Worm (Caenorhabditis elegans) whole organism, L2 larva: ENCODE measurements around the gene R09H10.2.

Source experiments
- C34F6.9 ChIP-seq: fragments of 150-350 bp; optimal IDR thresholded peaks from 2 replicates; lab custom pipeline; 2014; ENCODE audit warnings: missing biosample characterization, missing genetic modification characterization
- F13H6.1 ChIP-seq: sonication (generic microtip); optimal IDR thresholded peaks from 2 replicates; lab custom pipeline; 2016; ENCODE audit warnings: missing genetic modification characterization, missing compliant biosample characterization
- R02D3.7 ChIP-seq: fragments of 150-350 bp; optimal IDR thresholded peaks from 2 replicates; lab custom pipeline; 2014; ENCODE audit warnings: missing biosample characterization, missing genetic modification characterization
- Y55F3AM.14 ChIP-seq: fragments of 200-800 bp; sonication (Bioruptor generic); optimal IDR thresholded peaks from 2 replicates; lab custom pipeline; 2018; ENCODE audit warnings: mild to moderate bottlenecking, missing genetic modification characterization, missing compliant biosample characterization
- ZK546.5 ChIP-seq: sonication (generic microtip); optimal IDR thresholded peaks from 2 replicates; lab custom pipeline; 2017; ENCODE audit warnings: missing biosample characterization, missing genetic modification characterization
- alr-1 ChIP-seq: fragments of 150-350 bp; optimal IDR thresholded peaks from 2 replicates; lab custom pipeline; 2014; ENCODE audit warnings: missing biosample characterization, missing genetic modification characterization
- ceh-16 ChIP-seq: fragments of 150-350 bp; optimal IDR thresholded peaks from 2 replicates; lab custom pipeline; 2014; ENCODE audit warnings: missing biosample characterization, missing genetic modification characterization
- ceh-82 ChIP-seq: fragments of 150-350 bp; optimal IDR thresholded peaks from 2 replicates; lab custom pipeline; 2014; ENCODE audit warnings: missing biosample characterization, missing genetic modification characterization
- crh-2 ChIP-seq: sonication (generic microtip); optimal IDR thresholded peaks from 2 replicates; lab custom pipeline; 2017; ENCODE audit warnings: missing biosample characterization, missing genetic modification characterization
- egl-27 ChIP-seq: sonication (generic microtip); optimal IDR thresholded peaks from 3 replicates; lab custom pipeline; 2017; ENCODE audit warnings: missing biosample characterization, missing genetic modification reagents, missing genetic modification characterization
- elt-1 ChIP-seq: fragments of 150-350 bp; optimal IDR thresholded peaks from 2 replicates; lab custom pipeline; 2014; ENCODE audit warnings: missing biosample characterization, missing genetic modification characterization
- gmeb-1 ChIP-seq: fragments of 150-350 bp; optimal IDR thresholded peaks from 2 replicates; lab custom pipeline; 2014; ENCODE audit warnings: missing biosample characterization, missing genetic modification characterization
- lin-13 ChIP-seq: fragments of 150-350 bp; optimal IDR thresholded peaks from 2 replicates; lab custom pipeline; 2014; ENCODE audit warnings: missing biosample characterization, missing genetic modification reagents, missing genetic modification characterization
- lin-39 ChIP-seq: fragments of 150-350 bp; optimal IDR thresholded peaks from 2 replicates; lab custom pipeline; 2014; ENCODE audit warnings: missing biosample characterization, missing genetic modification reagents, missing genetic modification characterization
- lsy-2 ChIP-seq, 2 experiments: fragments of 150-350 bp in 1 of 2; sonication (generic microtip) in 1 of 2; optimal IDR thresholded peaks; 2 replicates each; lab custom pipeline; 2014 to 2017; ENCODE audit warnings: missing biosample characterization in 2 of 2, missing genetic modification characterization in 2 of 2
- mab-5 ChIP-seq: fragments of 150-350 bp; optimal IDR thresholded peaks from 2 replicates; lab custom pipeline; 2014; ENCODE audit warnings: missing biosample characterization, missing genetic modification characterization
- mbf-1 ChIP-seq: sonication (generic microtip); optimal IDR thresholded peaks from 2 replicates; lab custom pipeline; 2017; ENCODE audit warnings: missing biosample characterization, missing genetic modification characterization
- nhr-10 ChIP-seq: sonication (generic microtip); optimal IDR thresholded peaks from 2 replicates; lab custom pipeline; 2017; ENCODE audit warnings: missing biosample characterization, missing genetic modification characterization
- nhr-21 ChIP-seq: fragments of 150-350 bp; optimal IDR thresholded peaks from 2 replicates; lab custom pipeline; 2014; ENCODE audit warnings: missing biosample characterization, missing genetic modification characterization
- nhr-23 ChIP-seq: fragments of 150-350 bp; optimal IDR thresholded peaks from 2 replicates; lab custom pipeline; 2014; ENCODE audit warnings: missing biosample characterization, missing genetic modification reagents, missing genetic modification characterization
- nhr-237 ChIP-seq: fragments of 150-350 bp; optimal IDR thresholded peaks from 2 replicates; lab custom pipeline; 2014; ENCODE audit warnings: missing biosample characterization, missing genetic modification characterization
- nhr-25 ChIP-seq: fragments of 150-350 bp; sonication (generic microtip); optimal IDR thresholded peaks from 3 replicates; lab custom pipeline; 2014; ENCODE audit warnings: missing biosample characterization, missing genetic modification characterization
- nhr-6 ChIP-seq: fragments of 150-350 bp; optimal IDR thresholded peaks from 2 replicates; lab custom pipeline; 2014; ENCODE audit warnings: missing biosample characterization, missing genetic modification characterization
- nhr-77 ChIP-seq: fragments of 150-350 bp; optimal IDR thresholded peaks from 2 replicates; lab custom pipeline; 2014; ENCODE audit warnings: missing biosample characterization, missing genetic modification characterization
- sem-4 ChIP-seq: fragments of 150-350 bp; optimal IDR thresholded peaks from 2 replicates; lab custom pipeline; 2014; ENCODE audit warnings: missing biosample characterization, missing genetic modification reagents, missing genetic modification characterization
- skn-1 ChIP-seq: sonication (generic microtip); optimal IDR thresholded peaks from 2 replicates; lab custom pipeline; 2017; ENCODE audit warnings: missing biosample characterization, missing genetic modification characterization
- sma-3 ChIP-seq: sonication (generic microtip); optimal IDR thresholded peaks from 2 replicates; lab custom pipeline; 2016; ENCODE audit warnings: missing genetic modification reagents, missing genetic modification characterization, missing compliant biosample characterization
- sma-9 ChIP-seq, 2 experiments: fragments of 150-350 bp in 1 of 2; sonication (generic microtip) in 1 of 2; optimal IDR thresholded peaks; 2 replicates each; lab custom pipeline; 2014 to 2016; ENCODE audit warnings: missing genetic modification characterization in 2 of 2, mild to moderate bottlenecking in 1 of 2, missing biosample characterization in 1 of 2, missing compliant biosample characterization in 1 of 2, missing genetic modification reagents in 1 of 2, moderate library complexity in 1 of 2
- snpc-4 ChIP-seq: fragments of 150-350 bp; optimal IDR thresholded peaks from 2 replicates; lab custom pipeline; 2014; ENCODE audit warnings: missing biosample characterization, missing genetic modification characterization
- unc-39 ChIP-seq: fragments of 150-350 bp; optimal IDR thresholded peaks from 2 replicates; lab custom pipeline; 2014; ENCODE audit warnings: missing biosample characterization, missing genetic modification characterization
- unc-55 ChIP-seq: fragments of 150-350 bp; sonication (generic microtip); optimal IDR thresholded peaks from 3 replicates; lab custom pipeline; 2014; ENCODE audit warnings: missing biosample characterization, missing genetic modification reagents, missing genetic modification characterization
- unc-62 ChIP-seq: fragments of 150-350 bp; optimal IDR thresholded peaks from 2 replicates; lab custom pipeline; 2014; ENCODE audit warnings: missing biosample characterization, missing genetic modification reagents, missing genetic modification characterization
- zag-1 ChIP-seq: fragments of 150-350 bp; optimal IDR thresholded peaks from 2 replicates; lab custom pipeline; 2014; ENCODE audit warnings: missing biosample characterization, missing genetic modification characterization
- ztf-1 ChIP-seq: fragments of 200-800 bp; sonication (Bioruptor generic); conservative IDR thresholded peaks from 2 replicates; pipeline ENCODE4 v1.3.6; 2022; ENCODE audit warnings: missing genetic modification characterization, missing compliant biosample characterization
- ztf-4 ChIP-seq: fragments of 150-350 bp; optimal IDR thresholded peaks from 2 replicates; lab custom pipeline; 2014; ENCODE audit warnings: missing biosample characterization, missing genetic modification characterization

R09H10.2 gene

DNA sequence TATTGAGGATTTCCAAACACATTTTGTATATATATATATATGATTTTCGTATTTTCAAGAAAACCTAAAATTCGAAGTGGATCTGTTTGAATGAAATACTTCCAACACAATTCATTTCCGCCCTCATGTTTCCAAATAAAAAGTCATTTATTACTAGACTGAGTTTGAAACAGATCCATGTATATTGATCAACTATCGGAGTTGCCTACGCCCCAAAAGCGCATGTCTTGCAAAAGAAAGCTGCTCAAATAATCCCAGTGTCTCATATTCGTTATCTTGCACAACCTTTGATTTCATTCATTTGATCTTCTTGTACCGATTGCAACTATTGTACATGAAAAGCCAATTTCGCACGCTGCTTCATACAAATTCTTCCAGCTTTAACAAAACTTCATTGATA is at the start of gene R09H10.2:
Gene R09H10.2 (plus strand): TSS at position 301 of the 400 bp plus-strand sequence.
- TF ChIP-seq zag-1 (tag; lab: Kevin White, UChicago): no peak
- TF ChIP-seq C34F6.9 (tag; lab: Kevin White, UChicago): no peak
- no peak for TF ChIP-seq unc-55 (GFP tag; lab: Kevin White, UChicago)
- no peak for TF ChIP-seq nhr-77 (tag; lab: Kevin White, UChicago)
- no peak for TF ChIP-seq snpc-4 (tag; lab: Kevin White, UChicago)
- no peak for TF ChIP-seq sem-4 (tag; lab: Kevin White, UChicago)
- no peak for TF ChIP-seq crh-2
- no peak for TF ChIP-seq ztf-1 (GFP tag; lab: Robert Waterston, UW)
- no peak for TF ChIP-seq nhr-21 (tag; lab: Kevin White, UChicago)
- no peak for TF ChIP-seq nhr-25 (tag; lab: Kevin White, UChicago)
- no peak for TF ChIP-seq mab-5 (tag; lab: Kevin White, UChicago)

ce11 chrIV:10554947-10555346 is 47.8 kb upstream of the R09H10.2 start, which contains the start of gene zim-2:
Gene zim-2, plus strand, starts transcription at chrIV:10555247.
- no peak for TF ChIP-seq unc-39 (tag; lab: Kevin White, UChicago)
- TF ChIP-seq R02D3.7 (tag; lab: Kevin White, UChicago): no peak
- no peak for TF ChIP-seq unc-55 (GFP tag; lab: Kevin White, UChicago)
- no peak for TF ChIP-seq sma-3 (GFP tag; lab: Kevin White, UChicago)
- no peak for TF ChIP-seq ztf-4 (tag; lab: Kevin White, UChicago)
- TF ChIP-seq crh-2: no peak
- TF ChIP-seq C34F6.9 (tag; lab: Kevin White, UChicago): no peak
- no peak for TF ChIP-seq lin-13
- no peak for TF ChIP-seq nhr-237
- no peak for TF ChIP-seq mbf-1 (tag; lab: Kevin White, UChicago)
- no peak for TF ChIP-seq nhr-77 (tag; lab: Kevin White, UChicago)
- TF ChIP-seq lin-39: no peak
- TF ChIP-seq ZK546.5 (tag; lab: Kevin White, UChicago): no peak

DNA sequence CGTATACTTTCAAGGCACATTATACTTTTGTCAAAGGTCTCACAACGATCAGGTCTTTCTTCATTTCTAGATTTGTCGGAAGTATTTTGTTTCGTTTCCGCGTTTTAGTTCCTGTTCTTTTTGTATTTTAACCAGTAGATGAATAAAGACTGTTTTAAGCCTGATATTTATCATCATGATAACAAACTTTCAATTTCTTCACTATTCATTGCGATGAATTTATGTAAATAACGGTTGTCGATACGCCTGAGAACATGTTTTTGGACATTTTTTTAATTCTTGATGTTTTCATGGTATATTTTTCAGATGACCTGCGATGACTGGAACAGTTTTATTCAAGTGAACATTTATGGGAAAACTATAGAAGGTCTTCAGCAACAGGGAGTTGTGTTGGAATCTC is 44.3 kb upstream of the R09H10.2 start, which contains the start of gene zim-3:
Gene zim-3 (plus strand): TSS at position 301 of the 400 bp plus-strand sequence.
- TF ChIP-seq snpc-4 (tag; lab: Kevin White, UChicago) (no peak), sma-3 (GFP tag; lab: Kevin White, UChicago) (no peak), elt-1 (tag; lab: Kevin White, UChicago) (no peak), ceh-16 (tag; lab: Kevin White, UChicago) (no peak), unc-62 (GFP tag; lab: Kevin White, UChicago) (no peak), nhr-23 (tag; lab: Kevin White, UChicago) (no peak), egl-27 (tag; lab: Kevin White, UChicago) (no peak), zag-1 (tag; lab: Kevin White, UChicago) (no peak), C34F6.9 (tag; lab: Kevin White, UChicago) (no peak), Y55F3AM.14 (GFP tag; lab: Kevin White, UChicago) (no peak), ZK546.5 (tag; lab: Kevin White, UChicago) (no peak), gmeb-1 (tag; lab: Kevin White, UChicago) (no peak), alr-1 (tag; lab: Kevin White, UChicago) (no peak), sem-4 (tag; lab: Kevin White, UChicago) (no peak), F13H6.1 (tag; lab: Kevin White, UChicago) (no peak)
- TF ChIP-seq, all 48 proteins: peak for 0

DNA sequence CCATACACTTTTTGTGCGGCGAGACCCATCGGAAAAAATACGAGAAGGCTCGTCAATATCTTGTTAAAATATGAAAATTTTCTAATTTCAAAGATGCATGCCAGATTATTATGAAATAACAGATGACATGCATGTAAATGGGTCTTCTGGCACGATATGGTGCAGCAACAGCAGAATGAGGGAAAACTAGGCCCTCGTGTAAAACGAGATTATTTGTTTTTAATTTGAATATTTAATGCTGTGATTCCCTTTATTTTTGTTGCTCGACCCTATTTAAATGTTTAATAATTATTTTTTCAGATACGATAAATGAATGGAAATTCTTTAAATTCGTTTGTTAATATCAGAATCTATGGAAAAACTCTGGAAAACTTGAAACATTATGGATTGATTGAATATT is 41.1 kb upstream of the R09H10.2 start, which contains the start of gene him-8:
Gene him-8 (plus strand): TSS at position 301 of the 400 bp plus-strand sequence.
- peak; percentile 5 for TF ChIP-seq unc-55 (GFP tag; lab: Kevin White, UChicago)
- no peak for TF ChIP-seq sma-3 (GFP tag; lab: Kevin White, UChicago)

- TF ChIP-seq lin-39: no peak
- no peak for TF ChIP-seq ceh-16 (tag; lab: Kevin White, UChicago)
- TF ChIP-seq ceh-82 (tag; lab: Kevin White, UChicago): no peak
- no peak for TF ChIP-seq lsy-2 (tag; optimal IDR thresholded peaks at IDR 0.05; lab: Kevin White, UChicago)
- TF ChIP-seq alr-1 (tag; lab: Kevin White, UChicago): no peak
- no peak for TF ChIP-seq nhr-10
- TF ChIP-seq ztf-1 (GFP tag; lab: Robert Waterston, UW): no peak
- no peak for TF ChIP-seq egl-27 (tag; lab: Kevin White, UChicago)
- TF ChIP-seq ztf-4 (tag; lab: Kevin White, UChicago): no peak
- TF ChIP-seq sma-3 (GFP tag; lab: Kevin White, UChicago): no peak
- no peak for TF ChIP-seq nhr-77 (tag; lab: Kevin White, UChicago)
- no peak for TF ChIP-seq skn-1 (tag; lab: Kevin White, UChicago)
- no peak for TF ChIP-seq sma-9 (GFP tag; optimal IDR thresholded peaks at IDR 0.05; lab: Kevin White, UChicago)
- no peak for TF ChIP-seq sma-9 (tag; optimal IDR thresholded peaks at IDR 0.05; lab: Kevin White, UChicago)
- TF ChIP-seq nhr-6 (tag; lab: Kevin White, UChicago): no peak
- TF ChIP-seq ZK546.5 (tag; lab: Kevin White, UChicago): no peak
- no peak for TF ChIP-seq unc-55 (GFP tag; lab: Kevin White, UChicago)
- no peak for TF ChIP-seq C34F6.9 (tag; lab: Kevin White, UChicago)
- no peak for TF ChIP-seq R02D3.7 (tag; lab: Kevin White, UChicago)
Observed at ce11 chrIV:10564613-10565012, 38.1 kb upstream of the R09H10.2 start.
